Worm (Caenorhabditis elegans) whole organism, L2 larva: ENCODE measurements around the gene Y57G11C.499.

Source experiments
- C34F6.9 ChIP-seq: fragments of 150-350 bp; optimal IDR thresholded peaks from 2 replicates; lab custom pipeline; 2014; ENCODE audit warnings: missing biosample characterization, missing genetic modification characterization
- F13H6.1 ChIP-seq: sonication (generic microtip); optimal IDR thresholded peaks from 2 replicates; lab custom pipeline; 2016; ENCODE audit warnings: missing genetic modification characterization, missing compliant biosample characterization
- R02D3.7 ChIP-seq: fragments of 150-350 bp; optimal IDR thresholded peaks from 2 replicates; lab custom pipeline; 2014; ENCODE audit warnings: missing biosample characterization, missing genetic modification characterization
- Y55F3AM.14 ChIP-seq: fragments of 200-800 bp; sonication (Bioruptor generic); optimal IDR thresholded peaks from 2 replicates; lab custom pipeline; 2018; ENCODE audit warnings: mild to moderate bottlenecking, missing genetic modification characterization, missing compliant biosample characterization
- ZK546.5 ChIP-seq: sonication (generic microtip); optimal IDR thresholded peaks from 2 replicates; lab custom pipeline; 2017; ENCODE audit warnings: missing biosample characterization, missing genetic modification characterization
- aly-2 ChIP-seq: fragments of 150-350 bp; optimal IDR thresholded peaks from 2 replicates; lab custom pipeline; 2014; ENCODE audit warnings: missing biosample characterization, missing genetic modification characterization
- ama-1 ChIP-seq: fragments of 150-350 bp; optimal IDR thresholded peaks from 2 replicates; lab custom pipeline; 2018; ENCODE audit warnings: inconsistent platforms
- blmp-1 ChIP-seq: sonication (generic microtip); optimal IDR thresholded peaks from 2 replicates; lab custom pipeline; 2017; ENCODE audit warnings: missing genetic modification characterization, mild to moderate bottlenecking, missing compliant biosample characterization, antibody characterized with exemption, moderate library complexity; ENCODE audit not compliant: insufficient read depth
- ceh-16 ChIP-seq: fragments of 150-350 bp; optimal IDR thresholded peaks from 2 replicates; lab custom pipeline; 2014; ENCODE audit warnings: missing biosample characterization, missing genetic modification characterization
- ceh-82 ChIP-seq: fragments of 150-350 bp; optimal IDR thresholded peaks from 2 replicates; lab custom pipeline; 2014; ENCODE audit warnings: missing biosample characterization, missing genetic modification characterization
- crh-2 ChIP-seq: sonication (generic microtip); optimal IDR thresholded peaks from 2 replicates; lab custom pipeline; 2017; ENCODE audit warnings: missing biosample characterization, missing genetic modification characterization
- dmd-4 ChIP-seq: sonication (generic microtip); optimal IDR thresholded peaks from 2 replicates; lab custom pipeline; 2017; ENCODE audit warnings: missing biosample characterization, missing genetic modification characterization
- elt-1 ChIP-seq: fragments of 150-350 bp; optimal IDR thresholded peaks from 2 replicates; lab custom pipeline; 2014; ENCODE audit warnings: missing biosample characterization, missing genetic modification characterization
- elt-3 ChIP-seq: sonication (generic microtip); optimal IDR thresholded peaks from 2 replicates; lab custom pipeline; 2017; ENCODE audit warnings: missing biosample characterization, missing genetic modification characterization
- fos-1 ChIP-seq: fragments of 150-350 bp; optimal IDR thresholded peaks from 2 replicates; lab custom pipeline; 2014; ENCODE audit warnings: missing biosample characterization, missing genetic modification characterization
- gmeb-1 ChIP-seq: fragments of 150-350 bp; optimal IDR thresholded peaks from 2 replicates; lab custom pipeline; 2014; ENCODE audit warnings: missing biosample characterization, missing genetic modification characterization
- lin-11 ChIP-seq: fragments of 150-350 bp; sonication (generic microtip); optimal IDR thresholded peaks from 2 replicates; lab custom pipeline; 2014; ENCODE audit warnings: missing biosample characterization, missing genetic modification characterization, inconsistent platforms, mixed read lengths
- lin-13 ChIP-seq: fragments of 150-350 bp; optimal IDR thresholded peaks from 2 replicates; lab custom pipeline; 2014; ENCODE audit warnings: missing biosample characterization, missing genetic modification reagents, missing genetic modification characterization
- lsy-2 ChIP-seq, 2 experiments: fragments of 150-350 bp in 1 of 2; sonication (generic microtip) in 1 of 2; optimal IDR thresholded peaks; 2 replicates each; lab custom pipeline; 2014 to 2017; ENCODE audit warnings: missing biosample characterization in 2 of 2, missing genetic modification characterization in 2 of 2
- mab-5 ChIP-seq: fragments of 150-350 bp; optimal IDR thresholded peaks from 2 replicates; lab custom pipeline; 2014; ENCODE audit warnings: missing biosample characterization, missing genetic modification characterization
- mbf-1 ChIP-seq: sonication (generic microtip); optimal IDR thresholded peaks from 2 replicates; lab custom pipeline; 2017; ENCODE audit warnings: missing biosample characterization, missing genetic modification characterization
- mdl-1 ChIP-seq, 2 experiments: fragments of 150-350 bp in 1 of 2; sonication (generic microtip) in 1 of 2; optimal IDR thresholded peaks; 2 replicates each; lab custom pipeline; 2017; ENCODE audit warnings: missing biosample characterization in 2 of 2, missing genetic modification characterization in 2 of 2
- nhr-11 ChIP-seq: fragments of 150-350 bp; optimal IDR thresholded peaks from 2 replicates; lab custom pipeline; 2014; ENCODE audit warnings: missing biosample characterization, missing genetic modification characterization
- nhr-129 ChIP-seq: fragments of 150-350 bp; optimal IDR thresholded peaks from 2 replicates; lab custom pipeline; 2014; ENCODE audit warnings: missing biosample characterization, missing genetic modification characterization
- nhr-21 ChIP-seq: fragments of 150-350 bp; optimal IDR thresholded peaks from 2 replicates; lab custom pipeline; 2014; ENCODE audit warnings: missing biosample characterization, missing genetic modification characterization
- nhr-237 ChIP-seq: fragments of 150-350 bp; optimal IDR thresholded peaks from 2 replicates; lab custom pipeline; 2014; ENCODE audit warnings: missing biosample characterization, missing genetic modification characterization
- nhr-25 ChIP-seq: fragments of 150-350 bp; sonication (generic microtip); optimal IDR thresholded peaks from 3 replicates; lab custom pipeline; 2014; ENCODE audit warnings: missing biosample characterization, missing genetic modification characterization
- nhr-77 ChIP-seq: fragments of 150-350 bp; optimal IDR thresholded peaks from 2 replicates; lab custom pipeline; 2014; ENCODE audit warnings: missing biosample characterization, missing genetic modification characterization
- peb-1 ChIP-seq: fragments of 150-350 bp; optimal IDR thresholded peaks from 2 replicates; lab custom pipeline; 2014; ENCODE audit warnings: missing biosample characterization, missing genetic modification characterization
- sem-4 ChIP-seq: fragments of 150-350 bp; optimal IDR thresholded peaks from 2 replicates; lab custom pipeline; 2014; ENCODE audit warnings: missing biosample characterization, missing genetic modification reagents, missing genetic modification characterization
- sma-3 ChIP-seq: sonication (generic microtip); optimal IDR thresholded peaks from 2 replicates; lab custom pipeline; 2016; ENCODE audit warnings: missing genetic modification reagents, missing genetic modification characterization, missing compliant biosample characterization
- sma-9 ChIP-seq, 2 experiments: fragments of 150-350 bp in 1 of 2; sonication (generic microtip) in 1 of 2; optimal IDR thresholded peaks; 2 replicates each; lab custom pipeline; 2014 to 2016; ENCODE audit warnings: missing genetic modification characterization in 2 of 2, mild to moderate bottlenecking in 1 of 2, missing biosample characterization in 1 of 2, missing compliant biosample characterization in 1 of 2, missing genetic modification reagents in 1 of 2, moderate library complexity in 1 of 2
- snpc-4 ChIP-seq: fragments of 150-350 bp; optimal IDR thresholded peaks from 2 replicates; lab custom pipeline; 2014; ENCODE audit warnings: missing biosample characterization, missing genetic modification characterization
- unc-39 ChIP-seq: fragments of 150-350 bp; optimal IDR thresholded peaks from 2 replicates; lab custom pipeline; 2014; ENCODE audit warnings: missing biosample characterization, missing genetic modification characterization
- unc-55 ChIP-seq: fragments of 150-350 bp; sonication (generic microtip); optimal IDR thresholded peaks from 3 replicates; lab custom pipeline; 2014; ENCODE audit warnings: missing biosample characterization, missing genetic modification reagents, missing genetic modification characterization
- zag-1 ChIP-seq: fragments of 150-350 bp; optimal IDR thresholded peaks from 2 replicates; lab custom pipeline; 2014; ENCODE audit warnings: missing biosample characterization, missing genetic modification characterization
- ztf-4 ChIP-seq: fragments of 150-350 bp; optimal IDR thresholded peaks from 2 replicates; lab custom pipeline; 2014; ENCODE audit warnings: missing biosample characterization, missing genetic modification characterization

The Y57G11C.499 gene

ce11 chrIV:14797849-14798248 lies 43.1 kb upstream of the Y57G11C.499 start, which contains the start of gene arl-8:
TSS of gene arl-8 (plus strand) at chrIV:14798149.
- TF ChIP-seq zag-1 (tag; lab: Kevin White, UChicago) (no peak), ama-1 (lab: Kevin White, UChicago) (peak; percentile 17)

DNA sequence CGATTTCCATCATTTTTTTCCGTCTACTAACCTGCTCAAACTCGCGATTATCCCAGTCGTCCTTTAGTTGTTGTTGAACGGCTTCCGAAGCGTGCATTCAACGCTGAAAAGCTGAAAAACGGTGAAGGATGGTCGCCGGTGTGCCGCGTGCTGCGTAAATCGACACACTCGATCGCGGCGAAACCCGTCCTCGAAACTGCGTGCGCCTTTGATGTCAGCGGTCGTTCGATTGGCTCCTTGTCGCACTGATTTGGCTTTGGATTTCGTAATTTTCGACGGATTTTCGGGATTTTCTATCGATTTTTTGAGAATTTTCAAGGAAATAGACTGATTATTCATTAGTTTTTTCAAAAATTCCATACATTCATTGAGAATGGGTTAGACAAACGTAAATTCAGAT lies 42.6 kb upstream of the Y57G11C.499 start, which contains the start of the genes Y57G11C.1147 and nuo-3:
Gene Y57G11C.1147 (minus strand): TSS at position 161 of the 400 bp plus-strand sequence.
Gene nuo-3 (minus strand): TSS at position 191 of the 400 bp plus-strand sequence.
- TF ChIP-seq ama-1 (lab: Kevin White, UChicago) = no peak
- TF ChIP-seq C34F6.9 (tag; lab: Kevin White, UChicago) = peak; percentile 22
- TF ChIP-seq nhr-129 (tag; lab: Kevin White, UChicago) = peak; percentile 22
- peak; percentile 3 for TF ChIP-seq lin-11 (tag; lab: Kevin White, UChicago)
- TF ChIP-seq snpc-4 (tag; lab: Kevin White, UChicago) = no peak
- peak; percentile 10 for TF ChIP-seq R02D3.7
- TF ChIP-seq unc-55 = peak; percentile 55

ce11 chrIV:14795918-14796488 lies 41.3 kb upstream of the Y57G11C.499 start, which contains the start of gene coq-3:
TSS of gene coq-3 (minus strand) at chrIV:14796324.
- no peak for TF ChIP-seq mdl-1 (tag; optimal IDR thresholded peaks at IDR 0.05; lab: Kevin White, UChicago)
- TF ChIP-seq aly-2 (tag; lab: Kevin White, UChicago) = no peak
- TF ChIP-seq sem-4 (tag; lab: Kevin White, UChicago) = no peak
- TF ChIP-seq sma-9 (GFP tag; optimal IDR thresholded peaks at IDR 0.05; lab: Kevin White, UChicago) = no peak
- TF ChIP-seq sma-9 (tag; optimal IDR thresholded peaks at IDR 0.05; lab: Kevin White, UChicago) = no peak
- no peak for TF ChIP-seq ceh-82 (tag; lab: Kevin White, UChicago)

- TF ChIP-seq ZK546.5 (no peak), nhr-129 (tag; lab: Kevin White, UChicago) (peak; percentile 89), gmeb-1 (tag; lab: Kevin White, UChicago) (no peak), ama-1 (lab: Kevin White, UChicago) (no peak), nhr-21 (tag; lab: Kevin White, UChicago) (peak; percentile 10), fos-1 (tag; lab: Kevin White, UChicago) (peak; percentile 50), nhr-237 (no peak), nhr-25 (peak; percentile 65), ztf-4 (tag; lab: Kevin White, UChicago) (peak; percentile 46), mbf-1 (no peak), snpc-4 (tag; lab: Kevin White, UChicago) (peak; percentile 53), ceh-16 (tag; lab: Kevin White, UChicago) (peak; percentile 54), peb-1 (tag; lab: Kevin White, UChicago) (no peak), nhr-11 (no peak), dmd-4 (tag; lab: Kevin White, UChicago) (no peak), F13H6.1 (tag; lab: Kevin White, UChicago) (peak; percentile 61), nhr-77 (no peak), elt-1 (tag; lab: Kevin White, UChicago) (no peak), ceh-82 (tag; lab: Kevin White, UChicago) (no peak), lin-13 (peak; percentile 71), zag-1 (tag; lab: Kevin White, UChicago) (no peak), mab-5 (no peak), sma-3 (GFP tag; lab: Kevin White, UChicago) (peak; percentile 30), C34F6.9 (tag; lab: Kevin White, UChicago) (peak; percentile 71), mdl-1 (tag; optimal IDR thresholded peaks at IDR 0.05; lab: Kevin White, UChicago) (peak; percentile 16 to 22), unc-39 (no peak), unc-55 (peak; percentile 68), sem-4 (tag; lab: Kevin White, UChicago) (peak; percentile 38), elt-3 (tag; lab: Kevin White, UChicago) (no peak), Y55F3AM.14 (GFP tag; lab: Kevin White, UChicago) (no peak), blmp-1 (peak; percentile 96), sma-9 (GFP tag; optimal IDR thresholded peaks at IDR 0.05; lab: Kevin White, UChicago) (peak; percentile 38), sma-9 (tag; optimal IDR thresholded peaks at IDR 0.05; lab: Kevin White, UChicago) (no peak), lsy-2 (tag; optimal IDR thresholded peaks at IDR 0.05; lab: Kevin White, UChicago) (peak; percentile 4 to 47), crh-2 (peak; percentile 97)
Measured at ce11 chrIV:14793900-14794624, 39.3 kb upstream of the Y57G11C.499 start.
